Worm (Caenorhabditis elegans): ENCODE data around the gene scc-1.

DNA sequence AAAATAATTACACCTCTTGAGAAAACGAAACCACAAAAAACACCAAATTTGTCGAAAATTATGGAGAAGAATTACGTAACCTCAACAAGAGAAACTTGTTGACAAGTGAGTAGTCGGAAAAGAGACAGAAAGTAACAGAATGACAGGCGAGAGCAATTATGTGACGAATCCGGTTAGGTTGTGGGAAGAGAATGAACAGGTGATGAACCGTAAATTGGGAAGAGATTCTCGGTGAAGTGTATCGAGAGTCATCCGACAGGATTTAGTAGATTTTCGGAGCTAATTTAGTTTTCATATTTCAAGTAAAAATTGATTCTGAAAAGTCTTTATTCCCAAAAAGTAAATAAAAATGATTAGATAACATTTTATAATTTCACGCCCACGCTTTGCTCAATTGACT lies 17.1 kb upstream of the scc-1 start, which contains the start of gene T05A7.7:
- TF ChIP-seq T22C8.4 (GFP tag; IDR thresholded peaks at IDR 0.05) (no peak), ztf-23 (GFP tag; IDR thresholded peaks at IDR 0.05) (no peak), cog-1 (tag; optimal IDR thresholded peaks at IDR 0.05) (no peak), flt-1 (GFP tag; IDR thresholded peaks at IDR 0.05) (no peak), ref-1 (GFP tag; conservative IDR thresholded peaks at IDR 0.05) (no peak), med-1 (GFP tag; optimal IDR thresholded peaks at IDR 0.05; ENCODE audit: insufficient read depth) (no peak)

Data from whole organism, midembryonic.